Worm (Caenorhabditis elegans) whole organism, late embryonic: ENCODE measurements around the gene F16B12.4.

Experiments used
- K09A11.1 ChIP-seq: sonication (generic microtip); optimal IDR thresholded peaks from 2 replicates; lab custom pipeline; 2017; ENCODE audit warnings: antibody characterized with exemption, mild to moderate bottlenecking, missing genetic modification characterization, missing compliant biosample characterization; ENCODE audit not compliant: insufficient read depth
- ceh-14 ChIP-seq: sonication (generic microtip); optimal IDR thresholded peaks from 2 replicates; lab custom pipeline; 2016; ENCODE audit warnings: missing genotype, missing genetic modification characterization, missing compliant biosample characterization
- ceh-18 ChIP-seq: sonication (generic microtip); optimal IDR thresholded peaks from 2 replicates; lab custom pipeline; 2016; ENCODE audit warnings: missing genetic modification characterization, missing compliant biosample characterization
- ceh-31 ChIP-seq: sonication (generic microtip); optimal IDR thresholded peaks from 2 replicates; lab custom pipeline; 2016; ENCODE audit warnings: missing genetic modification characterization, missing compliant biosample characterization
- dve-1 ChIP-seq: sonication (generic microtip); optimal IDR thresholded peaks from 2 replicates; lab custom pipeline; 2017; ENCODE audit warnings: antibody characterized with exemption, mild to moderate bottlenecking, missing genetic modification characterization, missing compliant biosample characterization
- elt-2 ChIP-seq: sonication (generic microtip); optimal IDR thresholded peaks from 2 replicates; lab custom pipeline; 2016; ENCODE audit warnings: missing genetic modification reagents, missing genetic modification characterization, missing compliant biosample characterization
- fkh-10 ChIP-seq: fragments of 150-350 bp; optimal IDR thresholded peaks from 2 replicates; lab custom pipeline; 2014; ENCODE audit warnings: missing biosample characterization, missing genetic modification reagents, missing genetic modification characterization
- nhr-11 ChIP-seq: fragments of 150-350 bp; optimal IDR thresholded peaks from 2 replicates; lab custom pipeline; 2014; ENCODE audit warnings: missing biosample characterization, missing genetic modification characterization
- pag-3 ChIP-seq: sonication (generic microtip); optimal IDR thresholded peaks from 2 replicates; lab custom pipeline; 2016; ENCODE audit warnings: missing compliant biosample characterization, missing genetic modification characterization, borderline replicate concordance
- ref-2 ChIP-seq: sonication (generic microtip); optimal IDR thresholded peaks from 2 replicates; lab custom pipeline; 2016; ENCODE audit warnings: missing genetic modification characterization, missing compliant biosample characterization
- sox-2 ChIP-seq: fragments of 200-800 bp; sonication (Bioruptor generic); IDR thresholded peaks from 2 replicates; pipeline ENCODE4 v1.3.6; 2022; ENCODE audit warnings: missing genetic modification reagents, missing genetic modification characterization, missing compliant biosample characterization
- unc-86 ChIP-seq: sonication (generic microtip); optimal IDR thresholded peaks from 2 replicates; lab custom pipeline; 2016; ENCODE audit warnings: missing genetic modification characterization, missing compliant biosample characterization

DNA sequence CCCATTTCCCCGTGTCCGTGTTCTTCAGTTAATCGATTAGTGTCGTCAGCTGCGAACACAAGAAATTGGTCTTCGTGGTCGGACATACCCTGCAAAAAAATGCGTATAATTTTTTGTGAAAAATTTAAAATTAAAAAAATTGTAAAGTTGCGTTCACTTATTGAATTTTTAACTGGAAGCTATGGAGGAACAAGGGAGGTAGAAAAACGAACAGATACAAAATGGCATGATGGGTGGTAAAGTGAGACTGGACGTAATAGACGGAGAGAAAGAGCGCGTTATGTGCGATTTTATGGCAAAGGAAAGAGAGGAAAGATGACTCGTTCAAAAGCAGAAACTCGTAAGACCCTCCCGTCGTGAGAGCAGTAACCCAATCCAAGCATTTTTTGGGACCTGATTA lies 14.2 kb downstream of the F16B12.4 start, which contains the start of gene C33G3.6:
- TF ChIP-seq ref-2 (tag; lab: Kevin White, UChicago) (no peak), fkh-10 (no peak), K09A11.1 (tag; lab: Kevin White, UChicago) (no peak), dve-1 (tag; lab: Kevin White, UChicago) (no peak), pag-3 (no peak), nhr-11 (tag; lab: Kevin White, UChicago) (no peak), ceh-14 (tag; lab: Kevin White, UChicago) (no peak), unc-86 (tag; lab: Kevin White, UChicago) (no peak), ceh-31 (tag; lab: Kevin White, UChicago) (no peak), sox-2 (GFP tag; lab: Robert Waterston, UW) (no peak), ceh-18 (no peak), elt-2 (tag; lab: Kevin White, UChicago) (no peak)
